Fruit fly (Drosophila melanogaster): ENCODE results near the gene Ugalt.

Gene Ugalt

dm6 chrX:2720122-2720521, 16.5 kb upstream of the Ugalt start, which contains the start of gene CG2701 (continued):
- TF ChIP-seq Antp (GFP tag; optimal IDR thresholded peaks at IDR 0.05) = peak; percentile 44
- peak; percentile 17; the same call in 1 of the 2 replicates for TF ChIP-seq Xrp1 (GFP tag; IDR thresholded peaks at IDR 0.05)
- peak; percentile 58 for TF ChIP-seq inv (GFP tag; IDR thresholded peaks at IDR 0.05; ENCODE audit: partially characterized antibody)
- peak; percentile 18 for TF ChIP-seq CG9609 (GFP tag; optimal IDR thresholded peaks at IDR 0.05)
- peak; percentile 66 for TF ChIP-seq knrl (GFP tag; IDR thresholded peaks at IDR 0.05; ENCODE audit: partially characterized antibody)
- TF ChIP-seq hb (GFP tag; IDR thresholded peaks at IDR 0.05; ENCODE audit: partially characterized antibody) = peak; percentile 61; the same call in 1 of the 3 replicates
- TF ChIP-seq CG14014 (GFP tag; IDR thresholded peaks at IDR 0.05) = no peak
- TF ChIP-seq Pdp1 (GFP tag; optimal IDR thresholded peaks at IDR 0.05) = peak in 1 of 2 experiments; percentile 76
- no peak for TF ChIP-seq CG18476 (GFP tag; optimal IDR thresholded peaks at IDR 0.05)
- TF ChIP-seq Bgb (GFP tag; IDR thresholded peaks at IDR 0.05; ENCODE audit: partially characterized antibody) = peak; percentile 86
- peak; percentile 77 for TF ChIP-seq amos (GFP tag; IDR thresholded peaks at IDR 0.05; ENCODE audit: partially characterized antibody)
- TF ChIP-seq slbo (GFP tag; IDR thresholded peaks at IDR 0.05) = peak; percentile 53; the same call in 1 of the 2 replicates
- TF ChIP-seq CG34224 (GFP tag; IDR thresholded peaks at IDR 0.05; ENCODE audit: partially characterized antibody) = peak; percentile 75
- TF ChIP-seq MBD-R2 (GFP tag; IDR thresholded peaks at IDR 0.05) = peak; percentile 95
- TF ChIP-seq CG5953 (GFP tag; IDR thresholded peaks at IDR 0.05) = no peak
- TF ChIP-seq Rfx (GFP tag; IDR thresholded peaks at IDR 0.05) = peak; percentile 9; the same call in 1 of the 2 replicates
- TF ChIP-seq gfzf (GFP tag; optimal IDR thresholded peaks at IDR 0.05) = peak; percentile 32
- TF ChIP-seq unc-4 (GFP tag; IDR thresholded peaks at IDR 0.05; ENCODE audit: partially characterized antibody) = peak; percentile 66
- TF ChIP-seq tna (GFP tag; IDR thresholded peaks at IDR 0.05; ENCODE audit: partially characterized antibody) = peak; percentile 65; the same call in 1 of the 2 replicates
- peak; percentile 54; the same call in 2 of the 3 replicates for TF ChIP-seq vnd (GFP tag; IDR thresholded peaks at IDR 0.05; ENCODE audit: partially characterized antibody)
- TF ChIP-seq fd3F (GFP tag; optimal IDR thresholded peaks at IDR 0.05) = no peak
- TF ChIP-seq Neu2 (GFP tag; optimal IDR thresholded peaks at IDR 0.05; ENCODE audit: borderline replicate concordance) = peak; percentile 78
- TF ChIP-seq CG17802 (tag; optimal IDR thresholded peaks at IDR 0.05) = no peak
- no peak for TF ChIP-seq CG6813 (GFP tag; optimal IDR thresholded peaks at IDR 0.05)
- TF ChIP-seq jumu (GFP tag; optimal IDR thresholded peaks at IDR 0.05) = peak; percentile 25
- TF ChIP-seq CG5180 (GFP tag; optimal IDR thresholded peaks at IDR 0.05) = no peak
- peak; percentile 87 for TF ChIP-seq MESR4 (GFP tag; optimal IDR thresholded peaks at IDR 0.05)
- no peak for TF ChIP-seq ash1 (GFP tag; optimal IDR thresholded peaks at IDR 0.05)
- TF ChIP-seq CG8944 (GFP tag; optimal IDR thresholded peaks at IDR 0.05) = peak; percentile 24
- no peak for TF ChIP-seq CG7839 (tag; optimal IDR thresholded peaks at IDR 0.05)
- TF ChIP-seq fu2 (GFP tag; optimal IDR thresholded peaks at IDR 0.05) = peak; percentile 26
- TF ChIP-seq CG17186 (GFP tag; optimal IDR thresholded peaks at IDR 0.05) = peak; percentile 81
- TF ChIP-seq dysf (GFP tag; IDR thresholded peaks at IDR 0.05) = no peak
- TF ChIP-seq CG3163 (GFP tag; optimal IDR thresholded peaks at IDR 0.05) = no peak
- TF ChIP-seq hbn (GFP tag; IDR thresholded peaks at IDR 0.05; ENCODE audit: partially characterized antibody) = peak; percentile 56; the same call in 1 of the 2 replicates
- TF ChIP-seq CG13624 (GFP tag; optimal IDR thresholded peaks at IDR 0.05) = peak; percentile 18
- TF ChIP-seq ewg (GFP tag; optimal IDR thresholded peaks at IDR 0.05) = peak; percentile 67
- TF ChIP-seq lilli (GFP tag; optimal IDR thresholded peaks at IDR 0.05) = peak; percentile 30
- no peak for TF ChIP-seq bcd (GFP tag; optimal IDR thresholded peaks at IDR 0.05)
- TF ChIP-seq CTCF (GFP tag; optimal IDR thresholded peaks at IDR 0.05) = peak; percentile 2
- no peak for TF ChIP-seq CG12104 (GFP tag; optimal IDR thresholded peaks at IDR 0.05)
- peak; percentile 65 for TF ChIP-seq row (GFP tag; IDR thresholded peaks at IDR 0.05)
- TF ChIP-seq CG42726 (GFP tag; IDR thresholded peaks at IDR 0.05; ENCODE audit: partially characterized antibody) = peak; percentile 69
- peak; percentile 60 for TF ChIP-seq nerfin-2 (GFP tag; IDR thresholded peaks at IDR 0.05; ENCODE audit: partially characterized antibody)
- TF ChIP-seq CG1233 (GFP tag; optimal IDR thresholded peaks at IDR 0.05) = no peak
- TF ChIP-seq ato (GFP tag; IDR thresholded peaks at IDR 0.05; ENCODE audit: partially characterized antibody) = peak; percentile 61; the same call in 1 of the 2 replicates
- TF ChIP-seq mam (GFP tag; optimal IDR thresholded peaks at IDR 0.05) = peak; percentile 35
- TF ChIP-seq eyg (GFP tag; optimal IDR thresholded peaks at IDR 0.05) = no peak
- TF ChIP-seq Sin3A (optimal IDR thresholded peaks at IDR 0.05) = peak; percentile 30

Measured in whole organism, embryonic.